Fruit fly (Drosophila melanogaster): ENCODE data around the gene Acox3.

Gene Acox3

DNA sequence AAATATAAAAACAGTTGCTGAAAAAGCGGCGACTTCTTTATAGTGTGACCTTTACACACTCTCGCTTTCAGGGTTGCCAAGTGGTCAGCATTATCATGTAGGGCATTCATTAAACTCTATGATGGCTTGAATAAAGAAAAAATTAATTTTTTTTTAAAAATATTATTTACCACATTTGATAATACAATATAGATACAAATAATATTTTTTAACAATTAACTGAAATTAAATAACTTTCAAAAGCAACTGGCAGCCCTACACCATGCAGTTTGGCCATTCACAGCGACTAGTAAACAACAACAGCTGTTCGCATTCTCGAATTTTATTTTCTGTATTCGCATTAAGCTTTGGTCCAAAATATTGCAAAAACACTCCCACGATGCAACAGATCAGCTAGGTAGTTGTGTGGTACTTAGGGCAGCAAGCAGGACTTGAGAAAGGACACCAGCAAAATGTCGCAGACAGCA, 42.6 kb upstream of the Acox3 start, which contains the start of the genes Phf5a and CG31638 (continued):
- peak; percentile 80 for TF ChIP-seq dysf (GFP tag; IDR thresholded peaks at IDR 0.05)
- peak; percentile 61 for TF ChIP-seq slp2 (GFP tag; optimal IDR thresholded peaks at IDR 0.05)
- TF ChIP-seq CG12942 (GFP tag; optimal IDR thresholded peaks at IDR 0.05): peak; percentile 93
- TF ChIP-seq fu2 (GFP tag; optimal IDR thresholded peaks at IDR 0.05): peak; percentile 76
- peak; percentile 97 for TF ChIP-seq CG4730 (GFP tag; IDR thresholded peaks at IDR 0.05)
- TF ChIP-seq CG30403 (GFP tag; optimal IDR thresholded peaks at IDR 0.05): peak; percentile 98
- peak; percentile 95 for TF ChIP-seq CG1602 (GFP tag; optimal IDR thresholded peaks at IDR 0.05)
- TF ChIP-seq CG11504 (tag; optimal IDR thresholded peaks at IDR 0.05): no peak
- peak; percentile 76 for TF ChIP-seq CG12155 (GFP tag; optimal IDR thresholded peaks at IDR 0.05)
- peak; percentile 54 for TF ChIP-seq dm (GFP tag; optimal IDR thresholded peaks at IDR 0.05)
- no peak for TF ChIP-seq CG13624 (GFP tag; optimal IDR thresholded peaks at IDR 0.05)
- TF ChIP-seq CrebB (tag; optimal IDR thresholded peaks at IDR 0.05): peak; percentile 88
- peak; percentile 94 for TF ChIP-seq CG6175 (GFP tag; IDR thresholded peaks at IDR 0.05)
- peak; percentile 96 for TF ChIP-seq CG18599 (GFP tag; optimal IDR thresholded peaks at IDR 0.05)
- peak; percentile 93 for TF ChIP-seq croc (GFP tag; conservative IDR thresholded peaks at IDR 0.05)
- TF ChIP-seq cas (GFP tag; IDR thresholded peaks at IDR 0.05): peak; percentile 95
- peak; percentile 87 for TF ChIP-seq CG9437 (GFP tag; optimal IDR thresholded peaks at IDR 0.05)
- no peak for TF ChIP-seq Scr (GFP tag; IDR thresholded peaks at IDR 0.05; ENCODE audit: partially characterized antibody)
- peak; percentile 89 for TF ChIP-seq MTF-1 (GFP tag; optimal IDR thresholded peaks at IDR 0.05; ENCODE audit: borderline replicate concordance)
- TF ChIP-seq kah (GFP tag; optimal IDR thresholded peaks at IDR 0.05): peak; percentile 78
- no peak for TF ChIP-seq Nf-YA (GFP tag; IDR thresholded peaks at IDR 0.05)
- peak; percentile 57 for TF ChIP-seq schlank (tag; optimal IDR thresholded peaks at IDR 0.05)
- TF ChIP-seq otp (GFP tag; IDR thresholded peaks at IDR 0.05): peak; percentile 81; the same call in 2 of the 3 replicates
- TF ChIP-seq sna (GFP tag; IDR thresholded peaks at IDR 0.05; ENCODE audit: partially characterized antibody): no peak; the same call in 1 of the 2 replicates
- TF ChIP-seq CG4404 (GFP tag; IDR thresholded peaks at IDR 0.05): peak; percentile 97
- peak; percentile 69 for TF ChIP-seq CG11723 (GFP tag; optimal IDR thresholded peaks at IDR 0.05)
- peak; percentile 96 for TF ChIP-seq CG2199 (GFP tag; IDR thresholded peaks at IDR 0.05)
- TF ChIP-seq CG11695 (GFP tag; IDR thresholded peaks at IDR 0.05): peak; percentile 93
- no peak for TF ChIP-seq Sox102F (GFP tag; optimal IDR thresholded peaks at IDR 0.05)
- TF ChIP-seq chif (GFP tag; optimal IDR thresholded peaks at IDR 0.05): peak; percentile 75 to 82
- TF ChIP-seq CG1792 (GFP tag; optimal IDR thresholded peaks at IDR 0.05): no peak
- TF ChIP-seq CG12391 (tag; optimal IDR thresholded peaks at IDR 0.05): peak; percentile 99
- TF ChIP-seq onecut (GFP tag; IDR thresholded peaks at IDR 0.05): peak; percentile 28; the same call in 1 of the 2 replicates
- TF ChIP-seq CG7745 (tag; optimal IDR thresholded peaks at IDR 0.05): peak; percentile 72
- TF ChIP-seq fru (optimal IDR thresholded peaks at IDR 0.05): no peak
- TF ChIP-seq CG8359 (GFP tag; optimal IDR thresholded peaks at IDR 0.05; ENCODE audit: borderline replicate concordance): peak; percentile 73
- peak; percentile 54 for TF ChIP-seq MESR4 (GFP tag; optimal IDR thresholded peaks at IDR 0.05)
- TF ChIP-seq Max (GFP tag; optimal IDR thresholded peaks at IDR 0.05): peak; percentile 62
- peak; percentile 97 for TF ChIP-seq CG31441 (GFP tag; IDR thresholded peaks at IDR 0.05)
- no peak for TF ChIP-seq Kr (GFP tag; optimal IDR thresholded peaks at IDR 0.05)
- peak; percentile 82 for TF ChIP-seq CG18011 (GFP tag; optimal IDR thresholded peaks at IDR 0.05)
- TF ChIP-seq cwo (GFP tag; optimal IDR thresholded peaks at IDR 0.05): peak; percentile 87
- TF ChIP-seq stc (GFP tag; IDR thresholded peaks at IDR 0.05): peak; percentile 95
- 0 out of 3 replicates have a peak, but pooled peaks have one; percentile 39 for TF ChIP-seq CG34224 (GFP tag; IDR thresholded peaks at IDR 0.05; ENCODE audit: partially characterized antibody)
- TF ChIP-seq CG11247 (GFP tag; IDR thresholded peaks at IDR 0.05): no peak
- no peak for TF ChIP-seq bbx (GFP tag; IDR thresholded peaks at IDR 0.05; ENCODE audit: partially characterized antibody)
- TF ChIP-seq CG3838 (GFP tag; optimal IDR thresholded peaks at IDR 0.05): no peak
- TF ChIP-seq Poxn (GFP tag; IDR thresholded peaks at IDR 0.05): no peak
- peak; percentile 35 for TF ChIP-seq CG31365 (tag; optimal IDR thresholded peaks at IDR 0.05)
- peak; percentile 96 for TF ChIP-seq CG10654 (GFP tag; optimal IDR thresholded peaks at IDR 0.05)
- peak; percentile 85 for TF ChIP-seq CG1529 (GFP tag; optimal IDR thresholded peaks at IDR 0.05)

Data from whole organism, embryonic.